Fruit fly (Drosophila melanogaster) Kc167 (cell line): ENCODE results near the gene CG7888.

Experiments
- Myc ChIP-seq: fragments of >200 bp; optimal IDR thresholded peaks from 2 replicates; lab custom pipeline; 2017; ENCODE audit warnings: missing external identifiers
- Sin3A ChIP-seq: fragments of >200 bp; optimal IDR thresholded peaks from 2 replicates; lab custom pipeline; 2018; ENCODE audit warnings: missing external identifiers
- h ChIP-seq: fragments of >200 bp; optimal IDR thresholded peaks from 3 replicates; lab custom pipeline; 2018; ENCODE audit warnings: missing external identifiers
- insv ChIP-seq: fragments of >200 bp; optimal IDR thresholded peaks from 3 replicates; lab custom pipeline; 2018; ENCODE audit warnings: missing external identifiers
- psq ChIP-seq: fragments of >200 bp; optimal IDR thresholded peaks from 2 replicates; lab custom pipeline; 2017; ENCODE audit warnings: missing external identifiers
- ttk ChIP-seq: sonication (Bioruptor generic); optimal IDR thresholded peaks from 2 replicates; lab custom pipeline; 2017; ENCODE audit warnings: missing external identifiers

Gene CG7888

DNA sequence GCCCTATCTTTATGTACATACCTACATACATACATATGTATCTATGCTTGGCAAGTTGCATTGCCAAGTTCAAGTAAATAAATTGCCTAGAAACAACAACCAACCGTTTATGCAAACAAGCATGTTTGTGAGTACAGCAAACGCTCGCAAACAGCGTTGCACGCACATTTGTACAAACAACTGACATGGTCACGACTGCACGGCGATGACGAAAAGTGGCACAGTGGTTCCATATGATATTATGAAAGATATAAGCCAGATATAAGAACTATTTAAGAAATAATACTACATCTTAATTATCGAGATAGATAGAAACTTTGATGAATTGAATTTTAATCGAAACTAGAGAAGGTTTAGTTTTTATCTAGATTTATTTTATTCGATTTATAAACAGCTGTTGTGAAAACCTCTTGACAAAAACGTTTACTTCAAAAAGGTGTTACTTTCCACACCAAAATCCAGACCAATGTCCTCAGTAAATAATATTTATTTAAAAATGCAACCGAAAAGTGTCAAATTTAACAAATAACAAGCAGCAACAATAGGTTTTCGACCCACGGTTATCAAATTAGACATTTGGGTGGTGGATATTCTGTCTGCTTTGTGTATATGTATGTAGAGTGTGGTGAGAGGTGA is 36.1 kb downstream of the CG7888 start:
- TF ChIP-seq h (lab: Kevin White, UChicago) = no peak
- TF ChIP-seq psq (lab: Kevin White, UChicago) = no peak
- TF ChIP-seq ttk = no peak
- no peak for TF ChIP-seq insv
- no peak for TF ChIP-seq Myc
- TF ChIP-seq Sin3A = no peak

DNA sequence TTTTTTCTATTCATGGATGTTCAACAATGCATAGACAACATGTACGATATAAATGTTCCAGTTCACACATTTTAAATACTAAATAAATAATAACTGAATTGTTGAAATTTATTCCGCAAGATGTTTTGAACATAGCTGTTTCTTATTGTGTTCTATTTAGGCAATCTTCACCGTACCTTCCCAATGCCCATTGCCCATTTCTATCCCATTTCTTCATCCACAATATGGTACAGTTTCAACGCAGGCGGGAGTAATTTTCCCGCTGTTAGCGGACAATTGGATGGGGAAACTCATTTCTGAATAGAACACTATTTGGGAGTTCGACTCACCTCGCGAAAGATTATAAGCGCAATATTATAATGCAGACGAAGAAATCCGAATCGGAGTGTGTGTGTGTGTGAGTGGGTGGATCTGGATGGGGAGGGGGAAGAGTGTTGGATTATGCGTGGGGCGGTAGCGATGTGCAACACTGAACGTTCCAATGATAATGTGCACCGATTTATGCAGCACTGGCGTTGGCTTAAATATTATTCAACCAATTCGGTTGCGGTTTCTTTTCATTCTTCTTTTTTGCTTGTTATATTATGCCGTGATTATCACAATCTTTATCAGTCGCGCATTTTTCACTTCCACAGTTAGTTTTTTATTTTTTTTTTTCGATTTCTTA is 38.2 kb downstream of the CG7888 start:
- no peak for TF ChIP-seq psq (lab: Kevin White, UChicago)

DNA sequence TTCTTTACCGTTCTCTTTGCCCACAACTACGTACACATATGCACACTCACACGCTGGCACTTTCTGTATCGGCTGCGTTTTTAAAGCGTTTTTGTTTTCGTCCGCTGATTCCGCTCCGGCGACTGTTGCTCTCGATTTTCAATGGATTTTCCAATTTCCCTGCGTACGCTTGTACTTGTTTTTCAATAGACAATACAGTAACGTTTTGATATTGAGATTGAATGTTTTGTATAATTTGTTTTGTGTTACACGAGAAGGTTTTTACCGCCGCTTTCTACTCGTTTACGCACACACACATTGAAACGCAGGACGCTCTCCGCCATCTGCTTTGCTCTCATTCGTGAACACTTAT is 38.8 kb downstream of the CG7888 start:
- TF ChIP-seq h (lab: Kevin White, UChicago) (no peak), insv (no peak), Sin3A (no peak), psq (lab: Kevin White, UChicago) (no peak), ttk (no peak), Myc (no peak)

- TF ChIP-seq h (lab: Kevin White, UChicago) (no peak), psq (lab: Kevin White, UChicago) (no peak), Sin3A (no peak), ttk (no peak), insv (no peak), Myc (no peak)
Measured at dm6 chr3L:11093046-11093520, 39.2 kb downstream of the CG7888 start, which contains the start of gene JIL-1. JIL-1 (minus strand) TSS chr3L:11093193.

dm6 chr3L:11094279-11094678 is 40.4 kb downstream of the CG7888 start:
- TF ChIP-seq h (lab: Kevin White, UChicago) (no peak), insv (no peak), psq (lab: Kevin White, UChicago) (no peak), Sin3A (no peak), ttk (no peak), Myc (no peak)

dm6 chr3L:11096195-11096908 is 42.5 kb downstream of the CG7888 start, which contains the start of the genes CG46439, Iyd and CG33947:
CG46439 (minus strand) TSS chr3L:11096245.
Iyd (minus strand) TSS chr3L:11096245.
CG33947 (plus strand) TSS chr3L:11096496.
- no peak for TF ChIP-seq ttk
- TF ChIP-seq insv = no peak
- TF ChIP-seq Sin3A = no peak
- no peak for TF ChIP-seq Myc

DNA sequence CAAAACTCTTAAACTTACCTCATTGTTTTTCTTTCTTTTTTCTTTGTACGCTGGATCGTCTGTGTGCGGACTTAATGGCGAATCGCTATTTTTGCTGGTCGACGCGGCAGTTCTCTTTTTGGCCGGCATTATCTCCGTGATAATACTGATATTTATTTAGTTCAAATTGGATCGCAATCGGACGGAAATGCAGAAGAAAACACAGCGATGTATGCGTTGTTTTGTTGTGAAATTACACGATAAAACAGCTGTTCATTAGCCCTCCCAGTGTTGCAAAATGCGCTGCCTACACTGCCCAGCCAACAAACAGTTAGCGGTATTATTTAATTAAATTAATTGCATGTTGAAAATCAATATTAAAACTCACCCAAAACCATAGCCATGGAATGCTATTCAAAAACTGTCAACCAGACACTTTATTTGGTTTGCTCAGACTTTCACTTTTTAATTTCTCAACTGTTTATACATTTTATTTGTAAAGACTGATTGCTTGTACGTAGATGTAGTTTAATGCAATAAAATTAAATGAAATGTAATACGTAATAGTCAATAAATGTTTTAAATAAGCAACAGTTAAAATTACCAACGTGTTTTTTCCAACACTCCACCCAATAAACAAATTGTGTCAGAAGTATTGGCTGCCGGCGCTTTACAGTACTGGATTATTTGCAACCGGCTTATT is 44.3 kb downstream of the CG7888 start, which contains the start of the genes Irbp18 and APP-BP1:
Irbp18 (minus strand) TSS at position 205 of the 682 bp plus-strand sequence.
APP-BP1 (plus strand) TSS at position 431 of the 682 bp plus-strand sequence.
- TF ChIP-seq ttk (no peak), Myc (no peak), psq (lab: Kevin White, UChicago) (no peak), insv (no peak), Sin3A (no peak), h (lab: Kevin White, UChicago) (no peak)

- TF ChIP-seq Myc (no peak), insv (no peak), h (lab: Kevin White, UChicago) (no peak), psq (lab: Kevin White, UChicago) (no peak), ttk (no peak), Sin3A (no peak)
Measured at dm6 chr3L:11101598-11101997, 47.8 kb downstream of the CG7888 start, which contains the start of gene Elo68beta. Elo68beta (minus strand) TSS chr3L:11101698.

dm6 chr3L:11102930-11103329 is 49.1 kb downstream of the CG7888 start, which contains the start of gene Elo68alpha:
Elo68alpha (minus strand) TSS chr3L:11103030.
- TF ChIP-seq ttk = no peak
- TF ChIP-seq Myc = no peak
- no peak for TF ChIP-seq psq (lab: Kevin White, UChicago)
- TF ChIP-seq Sin3A = no peak
- TF ChIP-seq insv = no peak
- TF ChIP-seq h (lab: Kevin White, UChicago) = no peak

dm6 chr3L:11103773-11104172 is 49.9 kb downstream of the CG7888 start, which contains the start of gene CG32071:
CG32071 (minus strand) TSS chr3L:11103873.
- TF ChIP-seq ttk (no peak), psq (lab: Kevin White, UChicago) (no peak), insv (no peak), Myc (no peak), h (lab: Kevin White, UChicago) (no peak), Sin3A (no peak)

DNA sequence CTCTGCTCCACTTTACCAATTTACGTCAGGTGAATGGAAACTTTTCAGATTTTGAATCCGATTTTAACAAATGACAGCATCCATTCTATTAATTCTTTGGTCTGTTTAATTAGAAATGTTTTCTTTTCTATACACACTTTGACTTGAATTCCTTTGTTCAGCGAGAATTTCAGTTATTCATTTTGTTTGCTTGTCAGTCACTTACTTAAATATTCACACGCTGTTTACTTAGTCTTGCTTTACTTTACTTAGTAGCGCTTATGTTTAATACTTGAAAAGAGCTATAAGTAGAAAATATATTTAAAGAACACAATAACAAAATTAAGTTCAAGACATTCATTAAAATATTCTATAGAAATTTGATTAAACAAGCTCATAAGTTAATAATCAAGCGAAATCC is 53.6 kb downstream of the CG7888 start, which contains the start of gene CG32073:
CG32073 (minus strand) TSS at position 151 of the 400 bp plus-strand sequence.
- no peak for TF ChIP-seq ttk
- TF ChIP-seq psq (lab: Kevin White, UChicago) = no peak
- TF ChIP-seq Sin3A = no peak
- no peak for TF ChIP-seq insv
- no peak for TF ChIP-seq h (lab: Kevin White, UChicago)
- TF ChIP-seq Myc = no peak

DNA sequence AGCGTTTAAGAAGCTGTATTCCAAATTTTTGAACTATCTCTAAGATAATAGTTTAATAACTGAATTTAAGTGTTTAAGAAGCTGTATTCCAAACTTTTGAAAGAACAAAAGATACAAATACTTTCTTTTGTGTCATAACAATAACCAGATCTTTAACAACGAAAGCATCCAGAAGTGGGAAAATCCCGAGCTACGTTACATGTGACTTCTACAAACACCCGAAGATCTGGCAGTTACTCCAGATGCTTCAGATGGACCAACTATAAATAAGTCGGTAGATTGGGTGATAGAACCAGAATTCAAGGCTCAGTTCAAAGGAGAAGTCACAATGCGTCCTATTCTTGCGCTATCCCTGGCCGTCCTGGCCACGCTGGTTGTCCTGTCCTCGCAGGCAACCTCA is 54.1 kb downstream of the CG7888 start, which contains the start of gene CG12522:
CG12522 (plus strand) TSS at position 301 of the 400 bp plus-strand sequence.
- TF ChIP-seq psq (lab: Kevin White, UChicago) (no peak), Myc (no peak), insv (no peak), ttk (no peak), Sin3A (no peak), h (lab: Kevin White, UChicago) (no peak)
